ENCODE assay signal across 3 fruit fly cellular contexts in the genomic region with DNA sequence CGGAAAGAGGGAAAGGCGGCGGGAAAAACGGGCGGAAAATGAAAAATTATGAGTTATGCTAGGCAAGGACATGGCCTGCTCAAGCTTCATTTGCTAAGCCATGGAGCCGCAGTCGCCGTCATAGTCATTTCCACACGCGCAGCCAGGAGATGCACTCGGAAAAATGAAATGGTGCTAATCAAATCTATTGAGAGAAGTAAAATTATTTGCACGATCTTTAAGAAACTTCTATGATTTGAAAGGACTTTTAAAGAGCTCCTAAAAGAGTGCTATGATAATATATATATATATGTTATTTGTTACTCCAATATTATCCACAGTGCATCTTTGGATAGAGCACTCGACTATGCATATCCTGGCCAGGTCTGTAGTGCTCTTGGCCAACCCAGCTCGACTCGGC.
TF ChIP-seq lines count a peak whose summit lies in the region.

No protein-coding gene starts in this region.

- TF ChIP-seq CTCF in whole organism, embryonic (GFP tag; optimal IDR thresholded peaks at IDR 0.05; lab: Kevin White, UChicago): no peak

TF ChIP-seq in whole organism, embryonic, 481 proteins besides CTCF, POLR2A, EP300 and RAD21 (continues in another document):
- peak; percentile 3 for TF ChIP-seq CG10267 (tag; optimal IDR thresholded peaks at IDR 0.05; lab: Kevin White, UChicago)
- peak; percentile 40 for TF ChIP-seq CG18262 (tag; optimal IDR thresholded peaks at IDR 0.05; lab: Kevin White, UChicago)
- TF ChIP-seq trem (tag; optimal IDR thresholded peaks at IDR 0.05; lab: Kevin White, UChicago): peak; percentile 6
- peak; percentile 41; the same call in 1 of the 2 replicates for TF ChIP-seq Xrp1 (GFP tag; IDR thresholded peaks at IDR 0.05; lab: Robert Waterston, UW)
- TF ChIP-seq CG42726 (GFP tag; IDR thresholded peaks at IDR 0.05; lab: Robert Waterston, UW; ENCODE audit: partially characterized antibody): no peak
- TF ChIP-seq Rfx (GFP tag; IDR thresholded peaks at IDR 0.05; lab: Robert Waterston, UW): no peak
- TF ChIP-seq CG9727 (GFP tag; optimal IDR thresholded peaks at IDR 0.05; lab: Kevin White, UChicago): peak; percentile 29
- peak; percentile 4 for TF ChIP-seq Sox102F (GFP tag; optimal IDR thresholded peaks at IDR 0.05; lab: Kevin White, UChicago)
- peak; percentile 27 for TF ChIP-seq phol (tag; optimal IDR thresholded peaks at IDR 0.05; lab: Kevin White, UChicago)
- no peak for TF ChIP-seq CG3838 (GFP tag; optimal IDR thresholded peaks at IDR 0.05; lab: Kevin White, UChicago)
- peak; percentile 9 for TF ChIP-seq CG2678 (tag; optimal IDR thresholded peaks at IDR 0.05; lab: Kevin White, UChicago)
- no peak for TF ChIP-seq amos (GFP tag; IDR thresholded peaks at IDR 0.05; lab: Robert Waterston, UW; ENCODE audit: partially characterized antibody)
- no peak for TF ChIP-seq run (tag; optimal IDR thresholded peaks at IDR 0.05; lab: Kevin White, UChicago)
- TF ChIP-seq dimm (GFP tag; IDR thresholded peaks at IDR 0.05; lab: Robert Waterston, UW): no peak
- peak; percentile 19 for TF ChIP-seq Blimp-1 (GFP tag; optimal IDR thresholded peaks at IDR 0.05; lab: Kevin White, UChicago)
- TF ChIP-seq MESR4 (GFP tag; optimal IDR thresholded peaks at IDR 0.05; lab: Kevin White, UChicago): no peak
- TF ChIP-seq vnd (GFP tag; IDR thresholded peaks at IDR 0.05; lab: Robert Waterston, UW; ENCODE audit: partially characterized antibody): no peak
- no peak for TF ChIP-seq HLH4C (GFP tag; IDR thresholded peaks at IDR 0.05; lab: Robert Waterston, UW; ENCODE audit: partially characterized antibody)
- no peak for TF ChIP-seq Pdp1 (GFP tag; optimal IDR thresholded peaks at IDR 0.05; lab: Kevin White, UChicago)
- TF ChIP-seq CG11504 (tag; optimal IDR thresholded peaks at IDR 0.05; lab: Kevin White, UChicago): peak; percentile 25
- peak; percentile 32 for TF ChIP-seq CG10979 (tag; optimal IDR thresholded peaks at IDR 0.05; lab: Kevin White, UChicago)
- no peak for TF ChIP-seq bbx (GFP tag; IDR thresholded peaks at IDR 0.05; lab: Robert Waterston, UW; ENCODE audit: partially characterized antibody)
- peak; percentile 1 for TF ChIP-seq nmo (GFP tag; optimal IDR thresholded peaks at IDR 0.05; lab: Kevin White, UChicago)
- no peak for TF ChIP-seq CG10543 (GFP tag; optimal IDR thresholded peaks at IDR 0.05; lab: Kevin White, UChicago)
- peak in 1 of 2 experiments; percentile 7 for TF ChIP-seq bsh (GFP tag; optimal IDR thresholded peaks at IDR 0.05; lab: Kevin White, UChicago)
- peak; percentile 33 for TF ChIP-seq dmrt11E (tag; optimal IDR thresholded peaks at IDR 0.05; lab: Kevin White, UChicago)
- no peak for TF ChIP-seq Lim3 (GFP tag; IDR thresholded peaks at IDR 0.05; lab: Robert Waterston, UW)
- TF ChIP-seq row (GFP tag; IDR thresholded peaks at IDR 0.05; lab: Robert Waterston, UW): peak; percentile 13; the same call in 1 of the 3 replicates

TF ChIP-seq in whole organism, prepupa, 60 proteins besides CTCF, POLR2A, EP300 and RAD21 (continues in another document):
- TF ChIP-seq CG8119 (GFP tag; IDR thresholded peaks at IDR 0.05; lab: Robert Waterston, UW) (peak; percentile 51; the same call in 2 of the 3 replicates), CG4318 (GFP tag; optimal IDR thresholded peaks at IDR 0.05; lab: Kevin White, UChicago) (peak; percentile 26), Gug (GFP tag; IDR thresholded peaks at IDR 0.05; lab: Robert Waterston, UW) (0 out of 2 replicates have a peak, but pooled peaks have one; percentile 24), dsx (GFP tag; optimal IDR thresholded peaks at IDR 0.05; lab: Kevin White, UChicago; ENCODE audit: poor library complexity, severe bottlenecking) (peak; percentile 61), CG6792 (GFP tag; optimal IDR thresholded peaks at IDR 0.05; lab: Kevin White, UChicago) (no peak), topi (GFP tag; optimal IDR thresholded peaks at IDR 0.05; lab: Kevin White, UChicago) (no peak), pdm3 (GFP tag; optimal IDR thresholded peaks at IDR 0.05; lab: Kevin White, UChicago) (no peak), CG11902 (GFP tag; optimal IDR thresholded peaks at IDR 0.05; lab: Kevin White, UChicago) (no peak), CG3032 (tag; optimal IDR thresholded peaks at IDR 0.05; lab: Kevin White, UChicago) (peak; percentile 74), salr (GFP tag; optimal IDR thresholded peaks at IDR 0.05; lab: Kevin White, UChicago) (peak; percentile 23), CG31627 (GFP tag; optimal IDR thresholded peaks at IDR 0.05; lab: Kevin White, UChicago) (no peak), cyc (GFP tag; optimal IDR thresholded peaks at IDR 0.05; lab: Kevin White, UChicago) (no peak), CG6276 (GFP tag; optimal IDR thresholded peaks at IDR 0.05; lab: Kevin White, UChicago) (no peak), CG32006 (GFP tag; optimal IDR thresholded peaks at IDR 0.05; lab: Kevin White, UChicago) (peak; percentile 51), Sox15 (GFP tag; optimal IDR thresholded peaks at IDR 0.05; lab: Kevin White, UChicago) (no peak), achi (GFP tag; optimal IDR thresholded peaks at IDR 0.05; lab: Kevin White, UChicago) (peak; percentile 49), CG10631 (GFP tag; optimal IDR thresholded peaks at IDR 0.05; lab: Kevin White, UChicago) (peak; percentile 63), Hr38 (GFP tag; optimal IDR thresholded peaks at IDR 0.05; lab: Kevin White, UChicago) (no peak), svp (GFP tag; lab: Kevin White, UChicago) (no peak), CG16779 (tag; optimal IDR thresholded peaks at IDR 0.05; lab: Kevin White, UChicago) (no peak), CG34406 (GFP tag; optimal IDR thresholded peaks at IDR 0.05; lab: Kevin White, UChicago) (no peak), CG3919 (GFP tag; optimal IDR thresholded peaks at IDR 0.05; lab: Kevin White, UChicago) (peak; percentile 54), CG8319 (GFP tag; optimal IDR thresholded peaks at IDR 0.05; lab: Kevin White, UChicago) (no peak), vri (GFP tag; optimal IDR thresholded peaks at IDR 0.05; lab: Kevin White, UChicago) (no peak), Sox14 (GFP tag; optimal IDR thresholded peaks at IDR 0.05; lab: Kevin White, UChicago) (no peak), CG11762 (GFP tag; optimal IDR thresholded peaks at IDR 0.05; lab: Kevin White, UChicago; ENCODE audit: insufficient read depth) (no peak), CG8632 (GFP tag; optimal IDR thresholded peaks at IDR 0.05; lab: Kevin White, UChicago) (peak; percentile 27), CG7368 (GFP tag; optimal IDR thresholded peaks at IDR 0.05; lab: Kevin White, UChicago) (no peak), fkh (GFP tag; optimal IDR thresholded peaks at IDR 0.05; lab: Kevin White, UChicago) (no peak), CG6163 (GFP tag; IDR thresholded peaks at IDR 0.05; lab: Robert Waterston, UW) (peak; percentile 78), CG9139 (GFP tag; optimal IDR thresholded peaks at IDR 0.05; lab: Kevin White, UChicago) (no peak)

TF ChIP-seq in whole organism, pupa, 21 proteins besides CTCF, POLR2A, EP300 and RAD21:
- TF ChIP-seq CG8159 (tag; optimal IDR thresholded peaks at IDR 0.05; lab: Kevin White, UChicago) (peak; percentile 77), fd96Ca (GFP tag; IDR thresholded peaks at IDR 0.05; lab: Robert Waterston, UW) (no peak), CG8301 (tag; optimal IDR thresholded peaks at IDR 0.05; lab: Kevin White, UChicago) (peak; percentile 38), CG14655 (GFP tag; optimal IDR thresholded peaks at IDR 0.05; lab: Kevin White, UChicago) (peak; percentile 65), CG10348 (GFP tag; IDR thresholded peaks at IDR 0.05; lab: Robert Waterston, UW) (no peak), CG12605 (GFP tag; IDR thresholded peaks at IDR 0.05; lab: Robert Waterston, UW) (no peak), Pif1B (GFP tag; optimal IDR thresholded peaks at IDR 0.05; lab: Kevin White, UChicago) (peak; percentile 39), Snoo (tag; optimal IDR thresholded peaks at IDR 0.05; lab: Kevin White, UChicago) (no peak), CG17806 (tag; optimal IDR thresholded peaks at IDR 0.05; lab: Kevin White, UChicago) (peak; percentile 77), rn (GFP tag; IDR thresholded peaks at IDR 0.05; lab: Robert Waterston, UW) (0 out of 2 replicates have a peak, but pooled peaks have one; percentile 5), CG9948 (tag; optimal IDR thresholded peaks at IDR 0.05; lab: Kevin White, UChicago) (peak; percentile 75), Pif1A (GFP tag; optimal IDR thresholded peaks at IDR 0.05; lab: Kevin White, UChicago) (peak; percentile 4), D1 (tag; optimal IDR thresholded peaks at IDR 0.05; lab: Kevin White, UChicago) (no peak), EcR (GFP tag; optimal IDR thresholded peaks at IDR 0.05; lab: Kevin White, UChicago) (no peak), CG34367 (tag; optimal IDR thresholded peaks at IDR 0.05; lab: Kevin White, UChicago) (peak; percentile 59), CG32121 (GFP tag; IDR thresholded peaks at IDR 0.05; lab: Robert Waterston, UW) (peak; percentile 34; the same call in 1 of the 2 replicates), CG13204 (GFP tag; optimal IDR thresholded peaks at IDR 0.05; lab: Kevin White, UChicago) (peak; percentile 51), CG15710 (tag; optimal IDR thresholded peaks at IDR 0.05; lab: Kevin White, UChicago) (peak; percentile 79), gl (tag; optimal IDR thresholded peaks at IDR 0.05; lab: Kevin White, UChicago) (no peak), CG4496 (GFP tag; IDR thresholded peaks at IDR 0.05; lab: Robert Waterston, UW) (no peak; the same call in 2 of the 3 replicates), Ets98B (GFP tag; IDR thresholded peaks at IDR 0.05; lab: Robert Waterston, UW) (0 out of 2 replicates have a peak, but pooled peaks have one; percentile 24)

Comparison
In these comparisons a context has a peak if more than half of its experiments do, and no peak if none do; other contexts are left out.
1. Of the 7 proteins assayed by ChIP-seq in both whole organism, embryonic and whole organism, prepupa: peak only in whole organism, embryonic: Blimp-1 and Sox102F; only in whole organism, prepupa: Gug; in both: none; in neither: 4.